Worm (Caenorhabditis elegans): ENCODE results near the gene mec-10.

mec-10 gene

DNA sequence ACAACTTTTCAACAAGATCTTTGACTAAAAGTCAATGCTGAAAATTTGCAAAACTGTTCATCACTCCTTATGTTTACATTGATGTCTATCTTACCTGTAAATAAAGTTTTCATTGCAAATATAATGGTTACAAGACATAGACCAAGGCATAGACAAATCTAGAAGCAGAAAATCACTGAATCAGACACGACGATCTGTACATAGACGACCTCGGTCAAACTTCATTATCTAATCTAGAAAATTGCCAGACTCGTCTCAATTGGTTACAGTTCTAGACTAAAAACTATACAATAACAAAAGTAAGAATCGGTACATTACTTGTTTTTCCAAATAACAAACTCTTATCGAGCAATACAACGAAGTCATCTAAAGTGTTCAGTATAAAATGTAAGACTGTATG is 30.8 kb upstream of the mec-10 start, which contains the start of gene grd-4:
Gene grd-4 (plus strand): TSS at position 301 of the 400 bp plus-strand sequence.
- TF ChIP-seq aly-2 (tag; optimal IDR thresholded peaks at IDR 0.05) = no peak
- peak; percentile 77 for TF ChIP-seq elt-1 (tag; optimal IDR thresholded peaks at IDR 0.05)
- peak; percentile 49 for TF ChIP-seq nhr-25 (tag; optimal IDR thresholded peaks at IDR 0.05)

DNA sequence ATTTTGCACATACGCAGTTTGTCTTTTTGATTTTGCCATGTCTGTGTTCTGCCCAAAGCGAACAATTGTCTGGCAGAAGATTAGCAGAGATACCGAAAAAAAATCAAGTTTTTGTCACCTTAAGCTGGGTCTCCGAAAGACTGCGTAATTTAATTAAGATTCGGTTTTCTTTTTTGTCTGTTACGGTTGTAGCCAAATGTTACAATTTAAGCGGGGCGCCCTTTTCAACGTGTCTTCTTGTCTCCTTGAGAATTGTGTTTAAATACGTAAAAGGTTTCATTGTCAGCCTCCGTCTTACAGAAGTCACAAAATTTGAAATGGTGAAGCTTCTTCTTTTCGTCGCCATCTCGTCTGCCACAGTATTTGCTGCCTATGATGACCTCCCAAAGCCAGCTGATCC is 29.6 kb upstream of the mec-10 start, which contains the start of gene grd-14:
Gene grd-14 (plus strand): TSS at position 301 of the 400 bp plus-strand sequence.
- peak; percentile 60 for TF ChIP-seq nhr-25 (tag; optimal IDR thresholded peaks at IDR 0.05)
- TF ChIP-seq ceh-82 (tag; optimal IDR thresholded peaks at IDR 0.05) = no peak

DNA sequence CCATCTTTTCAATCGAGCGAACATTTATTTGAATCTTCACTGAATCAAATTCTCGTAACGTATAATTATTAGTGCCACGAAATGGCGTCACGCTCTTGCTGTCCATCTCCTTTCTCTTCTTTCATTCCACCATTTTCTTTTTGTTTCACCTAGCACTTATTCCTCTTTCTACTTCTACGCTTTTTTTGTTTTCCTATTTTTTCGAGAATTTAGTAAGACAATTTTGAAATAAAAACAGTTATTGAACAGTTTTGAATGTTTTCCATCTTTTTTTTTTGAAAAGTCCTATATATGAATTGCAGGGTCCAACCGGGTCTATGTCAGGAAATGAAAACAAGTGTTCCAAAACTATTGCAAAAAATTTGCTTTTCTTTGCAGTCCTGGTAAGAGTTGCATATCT is 24.9 kb upstream of the mec-10 start, which contains the start of gene T01B10.5:
Gene T01B10.5 (plus strand): TSS at position 301 of the 400 bp plus-strand sequence.
- TF ChIP-seq ama-1 (optimal IDR thresholded peaks at IDR 0.05) = no peak
- no peak for TF ChIP-seq mdl-1 (tag; optimal IDR thresholded peaks at IDR 0.05)
- TF ChIP-seq elt-3 (tag; optimal IDR thresholded peaks at IDR 0.05) = no peak
- no peak for TF ChIP-seq hmg-11 (tag; optimal IDR thresholded peaks at IDR 0.05)
- no peak for TF ChIP-seq nhr-12 (tag; optimal IDR thresholded peaks at IDR 0.05)
- no peak for TF ChIP-seq ceh-9 (tag; optimal IDR thresholded peaks at IDR 0.05)
- no peak for TF ChIP-seq unc-62 (GFP tag; optimal IDR thresholded peaks at IDR 0.05)
- no peak for TF ChIP-seq ztf-11 (tag; optimal IDR thresholded peaks at IDR 0.05)
- no peak for TF ChIP-seq elt-1 (tag; optimal IDR thresholded peaks at IDR 0.05)
- TF ChIP-seq mml-1 (tag; optimal IDR thresholded peaks at IDR 0.05) = no peak
- TF ChIP-seq tbx-2 (tag; optimal IDR thresholded peaks at IDR 0.05) = no peak
- no peak for TF ChIP-seq elt-2 (tag; optimal IDR thresholded peaks at IDR 0.05)
- no peak for TF ChIP-seq nhr-77 (tag; optimal IDR thresholded peaks at IDR 0.05)
- TF ChIP-seq ceh-82 (tag; optimal IDR thresholded peaks at IDR 0.05) = no peak

DNA sequence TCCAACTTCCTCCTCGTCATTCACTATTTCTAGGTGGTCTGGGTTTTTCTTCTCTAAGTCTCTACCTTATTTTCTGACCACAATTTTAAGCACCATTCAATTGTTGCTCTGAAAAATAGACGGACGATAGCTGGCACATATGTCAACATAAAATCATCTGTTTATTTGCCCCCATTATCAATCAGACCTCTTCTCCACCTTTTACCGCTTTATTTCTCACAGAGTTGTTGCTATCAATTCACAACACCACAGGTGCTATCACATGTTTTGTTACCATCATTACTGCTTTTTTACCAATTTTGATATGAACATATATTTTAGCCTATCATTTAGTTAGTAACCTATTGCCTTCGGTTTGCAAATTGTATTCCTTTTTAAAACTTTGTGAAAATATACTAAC is 22.6 kb upstream of the mec-10 start:
- TF ChIP-seq elt-2 (tag; optimal IDR thresholded peaks at IDR 0.05) = peak; percentile 41
- TF ChIP-seq pha-4 (tag; optimal IDR thresholded peaks at IDR 0.05) = peak; percentile 80
- TF ChIP-seq jun-1 (tag; optimal IDR thresholded peaks at IDR 0.05) = peak; percentile 1
- TF ChIP-seq pqm-1 (tag; optimal IDR thresholded peaks at IDR 0.05) = peak; percentile 17
- TF ChIP-seq nhr-12 (tag; optimal IDR thresholded peaks at IDR 0.05) = no peak
- TF ChIP-seq R02D3.7 (tag; optimal IDR thresholded peaks at IDR 0.05) = no peak

DNA sequence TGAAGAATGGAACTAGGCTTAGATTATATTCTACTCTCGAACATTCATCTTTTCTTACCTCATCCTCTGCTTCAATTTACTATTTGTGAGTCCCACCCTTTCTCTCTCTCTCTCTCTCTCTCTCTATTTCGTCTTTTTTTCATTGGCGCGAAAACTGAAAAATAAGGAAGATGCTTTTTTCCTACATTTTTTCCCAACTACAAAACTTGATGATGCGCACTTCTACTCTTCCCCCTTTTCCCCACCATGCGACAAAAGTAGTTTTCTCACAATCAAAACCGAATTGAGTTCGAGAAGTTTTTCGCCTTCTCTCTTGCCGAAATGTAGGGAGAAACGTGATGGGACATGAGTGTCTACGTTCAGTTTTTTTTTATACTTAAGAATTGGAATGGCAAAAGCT is 19.8 kb upstream of the mec-10 start:
- no peak for TF ChIP-seq ZK546.5 (tag; optimal IDR thresholded peaks at IDR 0.05)
- TF ChIP-seq fkh-10 (GFP tag; optimal IDR thresholded peaks at IDR 0.05) = peak; percentile 79
- TF ChIP-seq nfya-1 (tag; optimal IDR thresholded peaks at IDR 0.05; ENCODE audit: insufficient read depth) = peak; percentile 1
- no peak for TF ChIP-seq pha-4 (tag; optimal IDR thresholded peaks at IDR 0.05)

DNA sequence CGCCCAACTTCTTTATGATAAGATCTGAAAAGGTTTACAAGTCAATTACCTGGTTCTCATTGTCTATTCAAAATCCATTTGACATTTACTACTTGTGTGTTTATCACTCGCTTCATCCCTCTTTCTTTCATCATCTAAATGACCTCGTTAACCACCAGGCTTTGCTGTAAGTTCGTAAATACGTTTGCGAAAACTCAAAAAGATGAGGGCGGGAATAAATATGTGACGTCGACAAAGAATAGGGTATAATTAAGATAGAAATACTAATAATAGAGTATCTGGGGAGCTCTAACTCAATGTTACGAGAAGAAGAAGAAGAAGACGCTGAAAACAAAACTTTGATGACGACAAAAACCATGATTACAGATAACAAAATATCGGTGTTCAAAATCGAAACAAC is 19.3 kb upstream of the mec-10 start:
- TF ChIP-seq egl-5 (tag; optimal IDR thresholded peaks at IDR 0.05) = no peak

DNA sequence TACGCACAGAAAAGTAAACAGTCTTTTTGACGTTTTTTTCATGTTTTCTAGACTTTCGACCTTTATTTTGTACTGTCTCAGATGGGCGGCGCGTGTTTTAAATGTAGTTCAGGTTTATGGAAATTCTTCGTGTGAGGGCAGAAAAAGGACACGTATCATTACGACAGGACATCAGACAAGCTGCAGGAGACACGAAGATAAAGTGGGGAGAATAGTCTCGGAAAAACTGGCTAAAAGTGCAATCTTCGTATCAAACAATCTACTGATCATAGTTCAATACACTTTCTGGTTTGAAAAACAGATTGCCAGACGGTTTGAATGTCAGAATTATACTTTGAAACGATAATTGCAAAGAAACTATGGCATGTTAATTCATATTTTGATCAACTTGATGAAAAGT is 15.3 kb upstream of the mec-10 start:
- TF ChIP-seq nhr-43 (tag; optimal IDR thresholded peaks at IDR 0.05; ENCODE audit: poor library complexity, severe bottlenecking) (peak; percentile 92), ztf-11 (tag; optimal IDR thresholded peaks at IDR 0.05) (no peak), nhr-23 (tag; optimal IDR thresholded peaks at IDR 0.05) (peak; percentile 81), elt-2 (tag; optimal IDR thresholded peaks at IDR 0.05) (no peak), nhr-25 (tag; optimal IDR thresholded peaks at IDR 0.05) (peak; percentile 76), nfya-1 (tag; optimal IDR thresholded peaks at IDR 0.05; ENCODE audit: insufficient read depth) (no peak), ZK546.5 (tag; optimal IDR thresholded peaks at IDR 0.05) (no peak), nhr-77 (tag; optimal IDR thresholded peaks at IDR 0.05) (no peak), egl-27 (tag; optimal IDR thresholded peaks at IDR 0.05) (no peak), daf-12 (tag; optimal IDR thresholded peaks at IDR 0.05) (no peak)

DNA sequence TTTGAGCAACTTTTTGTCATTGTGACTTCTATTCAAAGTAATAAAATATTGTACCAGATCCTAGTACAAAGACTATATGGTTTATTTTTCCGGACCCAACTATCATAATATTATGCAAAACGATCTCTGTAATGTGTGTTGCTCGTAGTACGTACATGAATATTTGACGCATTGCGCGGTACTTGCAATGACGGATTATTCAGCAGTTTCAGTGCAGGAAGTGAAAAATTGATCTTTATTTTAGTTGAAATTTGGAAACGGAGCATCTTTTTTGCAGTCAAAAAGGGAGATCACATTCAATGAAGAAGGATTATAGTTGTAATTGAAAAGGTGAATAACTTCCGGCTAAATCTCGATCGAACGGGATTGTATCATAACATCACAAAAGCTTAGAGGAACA is 13.8 kb upstream of the mec-10 start:
- no peak for TF ChIP-seq zag-1 (tag; optimal IDR thresholded peaks at IDR 0.05)
- no peak for TF ChIP-seq aly-2 (tag; optimal IDR thresholded peaks at IDR 0.05)
- TF ChIP-seq mdl-1 (tag; optimal IDR thresholded peaks at IDR 0.05) = no peak
- TF ChIP-seq nhr-67 (tag; optimal IDR thresholded peaks at IDR 0.05) = no peak
- no peak for TF ChIP-seq unc-62 (GFP tag; optimal IDR thresholded peaks at IDR 0.05)
- TF ChIP-seq unc-39 (tag; optimal IDR thresholded peaks at IDR 0.05) = no peak
- no peak for TF ChIP-seq pha-4 (tag; optimal IDR thresholded peaks at IDR 0.05)
- no peak for TF ChIP-seq R02D3.7 (tag; optimal IDR thresholded peaks at IDR 0.05)
